Fruit fly (Drosophila melanogaster): ENCODE results near the gene CG6712.

- TF ChIP-seq psq (GFP tag; optimal IDR thresholded peaks at IDR 0.05) (no peak), Dad (GFP tag; optimal IDR thresholded peaks at IDR 0.05) (no peak), CG10209 (GFP tag; optimal IDR thresholded peaks at IDR 0.05) (no peak), CG4282 (GFP tag; optimal IDR thresholded peaks at IDR 0.05) (no peak), insv (GFP tag; optimal IDR thresholded peaks at IDR 0.05) (no peak)
These were observed 30.5 kb downstream of the CG6712 start for dm6 chr2L:12065683-12066386.

All from whole organism, embryonic.